Fruit fly (Drosophila melanogaster): Measurements from ENCODE around the gene CG5555.

The CG5555 gene

DNA sequence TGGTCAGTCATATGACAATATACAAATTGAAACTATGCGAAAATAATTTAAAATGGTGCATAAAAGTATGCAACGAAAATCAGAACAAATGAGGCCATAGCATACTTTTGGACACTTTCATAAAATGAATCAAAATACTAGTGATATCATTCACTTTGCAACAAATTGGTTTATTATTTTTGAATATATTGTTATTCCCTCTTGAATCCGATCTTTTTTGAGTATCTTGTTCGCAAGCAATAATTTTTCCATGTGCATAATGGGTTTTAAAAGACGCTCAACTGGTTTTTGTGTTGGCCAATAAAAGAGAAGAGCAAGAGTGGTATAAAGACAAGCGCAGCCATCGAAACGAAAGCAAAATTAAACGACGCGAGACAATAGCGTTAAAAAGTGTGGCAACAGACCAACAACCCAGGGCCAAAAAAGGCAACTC is 7.4 kb upstream of the CG5555 start (continued):
- no peak for TF ChIP-seq fd64A (GFP tag; optimal IDR thresholded peaks at IDR 0.05)
- TF ChIP-seq CG14050 (GFP tag; IDR thresholded peaks at IDR 0.05) = no peak
- TF ChIP-seq NfI (GFP tag; optimal IDR thresholded peaks at IDR 0.05) = peak; percentile 30
- no peak for TF ChIP-seq E2f2 (GFP tag; IDR thresholded peaks at IDR 0.05)
- TF ChIP-seq CG3281 (GFP tag; optimal IDR thresholded peaks at IDR 0.05) = no peak
- no peak for TF ChIP-seq Dek (tag; optimal IDR thresholded peaks at IDR 0.05)
- no peak for TF ChIP-seq CG12071 (GFP tag; optimal IDR thresholded peaks at IDR 0.05)
- TF ChIP-seq CG8281 (tag; optimal IDR thresholded peaks at IDR 0.05) = no peak
- no peak for TF ChIP-seq Gug (GFP tag; IDR thresholded peaks at IDR 0.05)
- TF ChIP-seq Taf1 (GFP tag; IDR thresholded peaks at IDR 0.05) = no peak
- TF ChIP-seq CG6791 (GFP tag; IDR thresholded peaks at IDR 0.05; ENCODE audit: partially characterized antibody) = no peak
- no peak for TF ChIP-seq CG11456 (GFP tag; IDR thresholded peaks at IDR 0.05)
- no peak for TF ChIP-seq H15 (GFP tag; IDR thresholded peaks at IDR 0.05)
- peak; percentile 22 for TF ChIP-seq fd3F (GFP tag; optimal IDR thresholded peaks at IDR 0.05)
- peak; percentile 27 for TF ChIP-seq unpg (GFP tag; optimal IDR thresholded peaks at IDR 0.05)
- peak; percentile 18 for TF ChIP-seq Hsf (GFP tag; optimal IDR thresholded peaks at IDR 0.05)
- no peak; the same call in 1 of the 2 replicates for TF ChIP-seq sob (GFP tag; IDR thresholded peaks at IDR 0.05)
- TF ChIP-seq sc (optimal IDR thresholded peaks at IDR 0.05) = no peak
- no peak for TF ChIP-seq sc (GFP tag; optimal IDR thresholded peaks at IDR 0.05)
- no peak for TF ChIP-seq CG31365 (tag; optimal IDR thresholded peaks at IDR 0.05)
- no peak for TF ChIP-seq toy (GFP tag; IDR thresholded peaks at IDR 0.05)
- peak; percentile 26 for TF ChIP-seq PHDP (tag; optimal IDR thresholded peaks at IDR 0.05)
- TF ChIP-seq eyg (GFP tag; optimal IDR thresholded peaks at IDR 0.05) = no peak
- TF ChIP-seq CG32532 (GFP tag; IDR thresholded peaks at IDR 0.05) = no peak
- TF ChIP-seq CG3995 (GFP tag; optimal IDR thresholded peaks at IDR 0.05) = no peak
- TF ChIP-seq Dad (GFP tag; optimal IDR thresholded peaks at IDR 0.05) = no peak
- no peak for TF ChIP-seq da (GFP tag; optimal IDR thresholded peaks at IDR 0.05)
- no peak for TF ChIP-seq Lhr (GFP tag; optimal IDR thresholded peaks at IDR 0.05)
- TF ChIP-seq stwl (tag; optimal IDR thresholded peaks at IDR 0.05) = no peak
- TF ChIP-seq row (GFP tag; IDR thresholded peaks at IDR 0.05) = peak; percentile 68
- peak in 1 of 2 experiments; percentile 30 for TF ChIP-seq eve (GFP tag; optimal IDR thresholded peaks at IDR 0.05)
- TF ChIP-seq otp (GFP tag; IDR thresholded peaks at IDR 0.05) = no peak
- no peak for TF ChIP-seq CkIIα-i1 (GFP tag; IDR thresholded peaks at IDR 0.05)
- peak; percentile 18 for TF ChIP-seq Sox102F (GFP tag; optimal IDR thresholded peaks at IDR 0.05)
- TF ChIP-seq gce (GFP tag; IDR thresholded peaks at IDR 0.05) = no peak
- TF ChIP-seq trh (GFP tag; optimal IDR thresholded peaks at IDR 0.05) = no peak
- no peak for TF ChIP-seq CG12299 (tag; optimal IDR thresholded peaks at IDR 0.05)
- TF ChIP-seq CG2202 (tag; optimal IDR thresholded peaks at IDR 0.05) = no peak
- no peak for TF ChIP-seq trem (tag; optimal IDR thresholded peaks at IDR 0.05)
- no peak for TF ChIP-seq CG8944 (GFP tag; optimal IDR thresholded peaks at IDR 0.05)
- TF ChIP-seq az2 (GFP tag; optimal IDR thresholded peaks at IDR 0.05) = no peak
- TF ChIP-seq CG2712 (tag; optimal IDR thresholded peaks at IDR 0.05) = peak; percentile 14
- peak; percentile 21 for TF ChIP-seq lab (GFP tag; optimal IDR thresholded peaks at IDR 0.05)
- no peak for TF ChIP-seq Xrp1 (GFP tag; IDR thresholded peaks at IDR 0.05)
- no peak for TF ChIP-seq cwo (GFP tag; optimal IDR thresholded peaks at IDR 0.05)
- TF ChIP-seq lmd (GFP tag; IDR thresholded peaks at IDR 0.05) = no peak
- TF ChIP-seq CG5245 (GFP tag; optimal IDR thresholded peaks at IDR 0.05) = no peak
- no peak for TF ChIP-seq CG10959 (GFP tag; IDR thresholded peaks at IDR 0.05)
- no peak for TF ChIP-seq usp (GFP tag; optimal IDR thresholded peaks at IDR 0.05)
- TF ChIP-seq NFAT (GFP tag; IDR thresholded peaks at IDR 0.05) = no peak
- TF ChIP-seq CG7786 (GFP tag; optimal IDR thresholded peaks at IDR 0.05) = no peak
- TF ChIP-seq repo (GFP tag; optimal IDR thresholded peaks at IDR 0.05) = no peak
- no peak for TF ChIP-seq NC2β (GFP tag; optimal IDR thresholded peaks at IDR 0.05)
